Fruit fly (Drosophila melanogaster) S2 (cell line): Measurements from ENCODE around the gene CG32982.

Experiments used
- CG8478 ChIP-seq: fragments of >200 bp; optimal IDR thresholded peaks from 2 replicates; lab custom pipeline; 2018
- CTCF ChIP-seq, 2 experiments: fragments of >200 bp; optimal IDR thresholded peaks; 2 replicates each; lab custom pipeline; 2018

The CG32982 gene

DNA sequence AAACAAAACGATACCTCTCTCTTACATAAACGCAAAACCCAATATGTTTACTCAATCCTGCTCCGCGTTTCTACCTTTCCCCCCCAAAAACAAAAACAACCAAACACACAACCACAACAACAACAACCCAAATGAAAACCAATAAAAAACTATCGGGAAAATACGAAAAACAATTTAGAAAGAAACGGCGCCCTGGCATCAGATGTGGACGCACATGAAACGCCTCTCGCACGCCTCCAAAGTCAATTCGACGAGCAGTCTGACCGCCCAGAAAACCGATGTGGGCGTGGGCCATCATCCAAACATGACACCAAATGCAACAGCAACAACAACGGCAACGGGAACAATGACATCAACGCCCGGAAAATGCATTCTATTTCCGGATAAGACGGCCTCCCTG, 9.4 kb downstream of the CG32982 start:
- no peak for TF ChIP-seq CTCF (optimal IDR thresholded peaks at IDR 0.05; lab: Kevin White, UChicago)
- TF ChIP-seq CG8478: no peak

DNA sequence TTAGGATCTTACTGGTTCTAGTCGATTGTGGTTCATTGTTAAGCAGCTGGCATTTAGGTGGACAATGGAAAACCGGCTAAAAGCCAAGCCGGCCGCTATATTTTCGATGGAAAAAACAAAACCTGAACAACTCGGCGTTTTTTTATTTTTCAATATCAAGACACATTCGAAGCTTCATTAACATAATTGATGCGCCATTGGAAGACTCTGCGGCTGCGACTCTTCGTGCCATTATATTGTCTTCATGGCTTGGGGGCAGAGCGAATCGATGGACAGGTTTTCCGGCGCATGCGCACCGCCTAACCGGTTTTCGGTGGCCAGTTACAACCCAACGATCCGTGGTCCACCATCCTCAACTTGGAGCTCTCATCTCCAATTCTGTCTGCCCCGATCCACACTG, 11.2 kb downstream of the CG32982 start:
- TF ChIP-seq CTCF (optimal IDR thresholded peaks at IDR 0.05; lab: Kevin White, UChicago) (no peak), CG8478 (no peak)

DNA sequence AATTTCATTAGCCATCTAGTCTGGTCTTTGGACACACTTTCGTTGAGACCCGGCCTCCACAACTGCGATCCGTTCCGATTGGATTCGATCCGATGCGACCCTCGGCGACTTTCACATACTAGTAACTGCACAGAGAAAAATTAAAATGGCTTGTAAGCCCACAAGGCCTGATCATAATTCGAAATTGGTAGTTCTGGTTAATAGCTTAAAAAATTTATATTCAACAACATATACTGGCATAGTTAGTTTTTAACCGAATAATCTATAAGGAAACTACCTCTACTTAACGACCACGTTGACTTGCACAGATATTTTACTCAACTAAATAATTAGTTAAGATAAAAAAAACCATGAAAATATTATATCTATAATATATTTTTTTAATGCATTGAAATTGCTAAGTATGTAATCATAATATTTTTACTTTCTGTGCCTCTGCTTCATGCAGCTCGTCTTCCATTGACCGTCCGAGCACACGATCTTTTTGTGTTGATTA, 15.5 kb downstream of the CG32982 start:
- TF ChIP-seq CTCF (optimal IDR thresholded peaks at IDR 0.05; lab: Kevin White, UChicago): no peak
- TF ChIP-seq CG8478: no peak

DNA sequence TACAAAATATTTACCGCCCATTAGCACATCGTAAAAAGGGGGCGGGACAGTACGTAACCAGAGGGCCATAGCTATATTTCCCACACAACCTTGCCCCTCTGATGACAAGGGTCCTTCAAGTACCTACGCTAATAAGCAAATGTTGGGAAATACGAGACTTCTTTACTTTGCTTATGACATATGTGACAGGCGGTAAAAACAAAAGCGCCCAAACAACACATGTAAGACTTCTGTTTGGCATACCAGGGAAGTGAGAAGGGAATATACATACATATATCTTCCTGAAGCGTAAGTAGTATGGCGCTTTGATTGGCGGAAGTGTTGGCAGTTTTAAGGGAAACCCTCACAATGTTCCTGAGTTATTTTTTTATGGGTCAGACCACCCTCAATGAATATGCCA, 20.2 kb downstream of the CG32982 start:
- TF ChIP-seq CG8478: no peak
- TF ChIP-seq CTCF (optimal IDR thresholded peaks at IDR 0.05; lab: Kevin White, UChicago): no peak

DNA sequence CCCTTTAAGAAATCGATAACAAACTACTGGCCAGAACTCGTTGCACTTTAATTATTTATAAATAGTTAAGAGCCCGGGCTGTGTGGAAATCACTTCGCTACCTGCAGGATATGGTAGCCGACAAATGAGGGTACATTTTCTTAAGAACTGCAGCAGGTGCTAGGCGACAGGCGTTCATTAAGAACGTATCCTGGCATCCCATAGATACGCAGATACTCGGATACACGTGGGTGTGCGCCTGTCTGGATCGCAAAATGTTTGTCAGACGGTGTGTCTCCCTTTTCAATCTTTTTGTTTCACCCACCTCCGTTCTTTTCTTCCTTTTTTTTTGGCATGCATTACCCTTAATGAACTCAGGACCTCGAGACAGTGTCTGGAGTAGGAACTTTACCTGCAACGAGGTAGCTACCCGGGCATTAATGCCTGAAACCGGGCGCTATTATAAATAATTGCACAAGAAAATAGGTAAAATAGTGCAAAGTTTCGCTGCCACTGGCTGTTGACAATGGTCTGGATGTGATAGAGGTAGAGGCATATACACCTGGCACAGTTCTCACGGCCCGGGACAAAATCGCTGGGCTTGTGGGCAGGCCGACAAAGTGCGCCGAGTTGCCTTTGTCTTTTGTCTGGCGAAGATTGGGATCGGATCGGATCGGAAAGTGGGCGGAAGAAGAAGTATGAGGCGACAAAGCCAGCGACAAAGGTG, 20.9 kb downstream of the CG32982 start:
- no peak for TF ChIP-seq CG8478
- TF ChIP-seq CTCF (optimal IDR thresholded peaks at IDR 0.05; lab: Kevin White, UChicago): no peak

DNA sequence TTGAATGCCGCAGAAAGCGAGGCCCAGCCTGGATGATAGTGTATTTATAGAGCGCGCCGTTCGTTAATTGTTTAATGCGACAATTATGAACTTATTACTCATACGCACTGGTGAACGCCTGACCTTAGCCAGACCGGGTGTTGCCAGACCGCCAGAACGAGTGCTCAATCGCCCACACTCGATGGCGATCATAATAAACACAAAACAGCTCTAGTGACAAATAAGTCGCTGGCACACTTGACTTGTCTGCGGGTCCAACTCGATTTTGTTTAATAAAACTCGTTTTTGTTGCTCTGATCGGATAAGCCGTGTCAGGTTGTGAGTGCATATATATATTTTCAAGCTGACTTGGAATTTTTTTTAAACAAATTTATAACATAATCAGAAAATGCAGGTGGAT, 22.6 kb downstream of the CG32982 start:
- TF ChIP-seq CTCF (optimal IDR thresholded peaks at IDR 0.05; lab: Kevin White, UChicago) (no peak), CG8478 (no peak)

DNA sequence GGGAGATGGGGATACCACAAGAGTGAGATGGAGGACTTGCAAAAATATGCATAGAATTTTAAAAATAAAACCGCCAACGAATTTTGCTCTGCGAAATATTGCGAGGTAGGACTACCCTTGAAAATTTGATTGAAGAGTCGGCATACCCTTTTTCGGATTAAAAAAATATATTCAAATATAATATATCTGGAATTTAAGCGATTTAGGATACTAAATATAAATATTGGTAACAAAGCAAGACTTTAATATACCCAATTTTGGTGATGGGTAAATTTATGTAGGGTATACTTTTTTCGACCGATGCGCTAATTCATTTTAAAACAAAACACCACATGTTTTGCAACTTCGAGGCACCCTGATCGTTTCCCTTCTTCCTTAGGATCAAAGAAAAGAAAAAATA, 23.9 kb downstream of the CG32982 start:
- TF ChIP-seq CTCF (optimal IDR thresholded peaks at IDR 0.05; lab: Kevin White, UChicago) (no peak), CG8478 (no peak)

DNA sequence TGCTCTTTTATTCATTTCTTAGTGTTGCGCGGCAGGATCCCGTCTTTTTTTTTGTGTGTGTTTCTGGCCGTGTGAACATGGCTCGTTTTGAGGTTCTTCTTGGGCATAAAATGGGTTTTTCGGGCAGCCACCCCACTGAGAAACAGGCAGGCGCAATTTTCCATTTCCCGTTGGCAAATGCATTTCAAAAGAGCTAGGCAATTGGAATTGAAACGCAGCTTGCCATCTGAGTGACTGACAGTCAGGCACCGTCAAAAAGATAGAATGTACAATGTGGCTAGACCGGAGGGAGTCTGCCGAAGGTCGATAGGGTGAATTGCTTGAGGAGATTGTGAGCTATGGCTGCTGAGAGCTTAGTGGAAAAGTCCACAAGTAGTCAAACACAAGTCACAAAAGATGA, 24.6 kb downstream of the CG32982 start:
- TF ChIP-seq CG8478 (no peak), CTCF (optimal IDR thresholded peaks at IDR 0.05; lab: Kevin White, UChicago) (no peak)

DNA sequence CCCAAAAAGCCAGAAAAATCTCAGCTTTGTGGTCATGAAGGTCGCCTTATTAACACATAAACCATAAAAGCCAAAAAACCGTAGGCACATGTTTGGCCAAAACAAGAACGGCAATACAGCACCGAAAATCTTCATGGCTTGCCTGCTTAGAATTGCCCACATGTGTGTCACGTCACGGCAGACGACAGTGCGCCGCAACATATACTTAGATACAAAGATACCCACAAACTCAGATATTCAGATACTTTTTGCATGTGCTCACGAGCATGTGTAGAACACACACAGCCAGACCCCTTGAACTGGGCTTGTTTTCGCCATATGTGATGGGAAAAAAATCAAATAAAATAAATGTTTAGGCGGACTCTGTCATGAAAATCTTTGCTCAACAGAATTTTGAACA, 25.3 kb downstream of the CG32982 start:
- TF ChIP-seq CTCF (optimal IDR thresholded peaks at IDR 0.05; lab: Kevin White, UChicago) (no peak), CG8478 (no peak)

DNA sequence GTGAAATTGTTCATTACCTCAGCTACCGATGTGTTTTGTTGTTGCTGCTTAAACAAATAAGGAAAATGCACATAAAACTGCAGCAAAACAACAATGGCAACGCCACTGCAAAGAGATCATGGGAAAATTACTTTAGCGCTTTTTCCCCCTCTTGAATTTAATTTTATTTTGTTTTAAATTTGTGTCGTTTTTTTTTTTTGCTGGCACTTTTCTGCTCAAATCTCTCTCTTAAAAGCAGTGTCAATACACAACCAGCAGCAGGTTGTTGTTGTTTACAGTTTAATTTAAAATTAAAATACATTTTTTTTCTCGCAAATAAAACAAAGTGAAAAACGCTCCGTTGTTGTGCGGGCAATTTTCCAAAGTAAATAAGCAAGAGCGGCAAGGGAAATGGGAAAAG, 32.2 kb downstream of the CG32982 start:
- TF ChIP-seq CTCF (optimal IDR thresholded peaks at IDR 0.05; lab: Kevin White, UChicago) (no peak), CG8478 (no peak)

DNA sequence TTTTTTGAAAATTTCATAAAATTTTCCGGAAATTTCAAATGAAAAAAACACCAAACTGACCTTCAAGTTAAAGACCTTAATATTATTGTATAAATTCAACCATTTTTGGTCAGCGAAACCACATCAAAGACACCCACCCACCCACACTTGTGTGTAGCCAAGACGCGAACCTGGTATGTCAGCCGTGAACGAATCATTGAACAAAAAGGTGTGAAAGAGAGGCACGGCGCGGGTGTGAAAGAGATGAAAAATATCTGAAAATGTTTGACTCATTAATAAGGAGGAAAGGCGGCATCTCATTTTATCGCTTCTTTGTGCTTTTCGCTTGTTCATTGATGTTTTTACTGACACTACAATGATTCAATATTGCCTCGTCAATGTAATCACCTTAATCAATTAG, 32.8 kb downstream of the CG32982 start:
- TF ChIP-seq CG8478 (no peak), CTCF (optimal IDR thresholded peaks at IDR 0.05; lab: Kevin White, UChicago) (peak; percentile 49 to 60)

DNA sequence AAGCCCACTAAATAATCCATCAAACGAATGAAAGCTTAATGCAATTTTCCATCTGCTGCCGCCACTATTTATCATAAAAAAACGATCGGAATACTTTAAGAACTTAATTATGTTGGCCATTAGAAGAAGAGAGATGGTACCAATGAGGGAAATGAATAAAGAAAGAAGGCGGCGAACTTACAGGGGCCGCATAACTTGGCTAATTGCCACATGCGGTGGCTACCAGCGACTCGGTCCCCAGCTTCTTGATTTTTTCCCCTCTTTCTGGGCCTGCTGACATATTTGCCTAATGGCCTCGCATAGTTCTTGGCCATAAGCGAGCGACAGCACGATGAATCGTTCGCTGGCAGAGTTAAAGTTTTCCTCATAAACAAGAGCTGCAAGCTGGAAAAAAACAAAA, 34.6 kb downstream of the CG32982 start:
- no peak for TF ChIP-seq CTCF (optimal IDR thresholded peaks at IDR 0.05; lab: Kevin White, UChicago)
- no peak for TF ChIP-seq CG8478

DNA sequence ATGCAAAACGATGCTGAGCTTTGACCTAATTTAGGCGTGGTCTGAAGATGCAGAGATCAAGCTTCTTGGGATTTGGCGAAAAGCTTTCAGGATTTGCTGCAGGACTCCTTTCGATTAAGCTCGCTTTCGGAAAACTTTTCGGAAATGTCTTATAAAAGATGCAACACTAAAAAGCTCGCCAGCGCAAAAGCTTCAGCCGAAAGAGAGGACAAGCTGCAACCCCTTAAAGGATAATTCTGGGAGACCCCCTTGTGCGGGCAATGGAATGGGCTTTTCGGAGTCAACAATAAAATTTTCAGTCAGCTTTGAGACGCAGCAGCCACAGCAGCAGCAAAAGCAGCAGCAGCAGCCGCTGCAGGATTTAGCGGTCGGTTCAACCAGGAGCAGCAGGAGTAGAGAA, 38.4 kb downstream of the CG32982 start, which contains the start of gene CG13108:
CG13108 (plus strand) TSS at position 301 of the 400 bp plus-strand sequence.
- TF ChIP-seq CG8478: no peak

DNA sequence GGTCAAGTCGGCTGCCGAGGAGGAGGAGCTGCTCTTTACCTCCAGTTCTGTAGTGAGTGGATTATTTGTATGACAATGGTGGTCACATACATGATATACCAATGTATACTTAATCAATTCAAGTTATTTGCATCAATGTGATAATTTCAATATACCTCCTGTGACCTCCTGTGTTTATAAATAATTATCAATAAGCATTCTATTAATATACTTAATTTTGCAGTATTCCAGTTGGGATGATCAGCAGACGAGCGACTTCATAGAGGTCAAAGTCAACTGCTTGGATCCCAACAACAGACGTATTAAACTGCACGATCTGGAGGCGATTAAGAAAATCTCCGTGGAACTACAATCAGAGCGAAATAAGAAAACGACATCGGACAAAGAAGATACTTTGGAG, 39.3 kb downstream of the CG32982 start:
- TF ChIP-seq CG8478 (no peak), CTCF (optimal IDR thresholded peaks at IDR 0.05; lab: Kevin White, UChicago) (no peak)

DNA sequence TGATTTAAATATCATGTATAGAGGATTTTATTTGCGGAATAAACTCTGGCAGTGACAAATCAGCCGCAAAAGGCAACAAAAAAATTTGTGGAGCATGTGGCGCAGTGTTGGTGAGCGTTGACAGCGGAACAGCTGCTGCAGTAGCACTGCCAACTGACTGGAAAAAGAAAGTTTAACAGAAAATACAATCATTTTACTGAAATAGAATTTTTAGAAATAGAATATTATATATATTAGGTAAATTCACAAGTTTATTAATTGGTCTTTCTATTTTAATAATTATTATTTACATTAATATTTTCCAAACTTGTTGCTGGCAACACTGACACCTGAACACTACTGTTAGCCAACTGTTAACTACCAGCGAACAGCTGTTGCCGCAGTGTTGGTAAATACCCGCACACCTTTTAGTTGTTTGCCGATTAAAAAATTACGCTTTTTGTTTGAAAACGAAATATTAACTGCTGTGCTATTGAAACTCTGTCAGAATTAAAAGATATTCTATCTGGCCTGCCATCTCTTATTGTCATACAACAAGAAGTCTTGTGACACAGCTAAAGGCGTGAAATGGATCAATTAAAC, 41.0 kb downstream of the CG32982 start, which contains the start of the genes CG9586 and tai:
CG9586 (minus strand) TSS at position 116 of the 582 bp plus-strand sequence.
tai (plus strand) TSS at position 380 of the 582 bp plus-strand sequence.
- no peak for TF ChIP-seq CG8478
- no peak for TF ChIP-seq CTCF (optimal IDR thresholded peaks at IDR 0.05; lab: Kevin White, UChicago)

DNA sequence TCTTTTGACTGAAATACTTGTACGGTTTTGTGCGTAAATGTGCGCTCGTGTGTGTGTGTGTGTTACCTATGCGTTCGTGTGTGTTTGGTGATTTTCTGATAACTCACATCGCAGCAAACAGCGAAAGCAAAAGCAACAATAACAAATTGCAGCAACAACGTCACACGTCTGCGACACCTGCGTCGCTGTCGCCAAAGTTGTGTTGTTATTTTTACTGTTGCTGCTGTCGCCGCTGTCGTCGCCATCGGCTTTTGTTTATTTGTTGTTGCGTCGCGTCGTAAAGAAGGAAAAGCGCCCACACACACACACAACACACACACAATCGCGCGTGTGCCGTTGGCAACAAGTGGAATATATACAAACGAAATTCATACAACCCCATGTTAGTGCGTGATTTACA, 41.5 kb downstream of the CG32982 start:
- TF ChIP-seq CG8478 (no peak), CTCF (optimal IDR thresholded peaks at IDR 0.05; lab: Kevin White, UChicago) (no peak)
